Fruit fly (Drosophila melanogaster) whole organism, prepupa: ENCODE data around the gene MTF-1.
A peak's percentile ranks its signal among the peaks of the same experiment; 100 is the strongest.

Experiments used
- Blimp-1 ChIP-seq: fragments of 200-800 bp; sonication (Bioruptor generic); optimal IDR thresholded peaks from 3 replicates; lab custom pipeline; 2017; ENCODE audit warnings: missing biosample characterization, missing genetic modification characterization, mild to moderate bottlenecking, moderate library complexity, missing genetic modification reagents
- CG10631 ChIP-seq: fragments of 200-800 bp; sonication (Bioruptor generic); optimal IDR thresholded peaks from 2 replicates; lab custom pipeline; 2016; ENCODE audit warnings: missing biosample characterization, missing genetic modification characterization
- CG11294 ChIP-seq: fragments of 200-800 bp; sonication (Bioruptor generic); IDR thresholded peaks from 2 replicates; pipeline ENCODE4 v1.3.6; 2022; ENCODE audit warnings: missing biosample characterization, missing genetic modification characterization
- CG11762 ChIP-seq: fragments of 200-800 bp; sonication (Bioruptor generic); optimal IDR thresholded peaks from 3 replicates; lab custom pipeline; 2016; ENCODE audit warnings: missing biosample characterization, missing genetic modification characterization; ENCODE audit not compliant: insufficient read depth
- CG11902 ChIP-seq: fragments of 200-800 bp; sonication (Bioruptor generic); optimal IDR thresholded peaks from 3 replicates; lab custom pipeline; 2016; ENCODE audit warnings: missing biosample characterization, missing genetic modification characterization
- CG15336 ChIP-seq: fragments of 200-800 bp; sonication (Bioruptor generic); IDR thresholded peaks from 2 replicates; pipeline ENCODE4 v1.3.6; 2022; ENCODE audit warnings: missing biosample characterization, missing genetic modification characterization
- CG1621 ChIP-seq: fragments of 200-800 bp; sonication (Bioruptor generic); optimal IDR thresholded peaks from 3 replicates; lab custom pipeline; 2018; ENCODE audit warnings: missing biosample characterization, mild to moderate bottlenecking, missing genetic modification characterization
- CG3032 ChIP-seq: fragments of 200-800 bp; optimal IDR thresholded peaks from 2 replicates; lab custom pipeline; 2019; ENCODE audit warnings: missing biosample characterization, mild to moderate bottlenecking, missing genetic modification characterization, moderate library complexity
- CG31627 ChIP-seq: fragments of 200-800 bp; sonication (Bioruptor generic); optimal IDR thresholded peaks from 3 replicates; lab custom pipeline; 2016; ENCODE audit warnings: missing biosample characterization, missing genetic modification characterization
- CG32006 ChIP-seq: fragments of 200-800 bp; sonication (Bioruptor generic); optimal IDR thresholded peaks from 3 replicates; lab custom pipeline; 2017; ENCODE audit warnings: missing biosample characterization, mild to moderate bottlenecking, missing genetic modification characterization
- CG34406 ChIP-seq: fragments of 200-800 bp; sonication (Bioruptor generic); optimal IDR thresholded peaks from 3 replicates; lab custom pipeline; 2016; ENCODE audit warnings: missing biosample characterization, missing genetic modification characterization
- CG3919 ChIP-seq: fragments of 200-800 bp; sonication (Bioruptor generic); optimal IDR thresholded peaks from 3 replicates; lab custom pipeline; 2016; ENCODE audit warnings: missing biosample characterization, missing genetic modification characterization
- CG4318 ChIP-seq: fragments of 200-800 bp; sonication (Bioruptor generic); optimal IDR thresholded peaks from 3 replicates; lab custom pipeline; 2017; ENCODE audit warnings: missing biosample characterization, mild to moderate bottlenecking, missing genetic modification characterization
- CG6163 ChIP-seq: fragments of 200-800 bp; sonication (Bioruptor generic); IDR thresholded peaks from 3 replicates; pipeline ENCODE4 v1.3.6; 2022; ENCODE audit warnings: missing biosample characterization, missing genetic modification characterization
- CG6792 ChIP-seq: fragments of 200-800 bp; sonication (Bioruptor generic); optimal IDR thresholded peaks from 3 replicates; lab custom pipeline; 2016; ENCODE audit warnings: missing biosample characterization, missing genetic modification characterization
- CG6808 ChIP-seq: fragments of 200-800 bp; sonication (Bioruptor generic); optimal IDR thresholded peaks from 3 replicates; lab custom pipeline; 2017; ENCODE audit warnings: missing biosample characterization, missing genetic modification characterization, mild to moderate bottlenecking, moderate library complexity, missing genetic modification reagents
- CG6854 ChIP-seq: fragments of 200-800 bp; sonication (Bioruptor generic); optimal IDR thresholded peaks from 2 replicates; lab custom pipeline; 2017; ENCODE audit warnings: missing biosample characterization, mild to moderate bottlenecking, missing genetic modification characterization
- CG8119 ChIP-seq: fragments of 200-800 bp; sonication (Bioruptor generic); IDR thresholded peaks from 3 replicates; pipeline ENCODE4 v1.3.6; 2022; ENCODE audit warnings: missing biosample characterization, missing genetic modification characterization
- CG8319 ChIP-seq: fragments of 200-800 bp; sonication (Bioruptor generic); optimal IDR thresholded peaks from 3 replicates; lab custom pipeline; 2016; ENCODE audit warnings: missing biosample characterization, missing genetic modification characterization
- CG8632 ChIP-seq: fragments of 200-800 bp; sonication (Bioruptor generic); optimal IDR thresholded peaks from 3 replicates; lab custom pipeline; 2016; ENCODE audit warnings: missing biosample characterization, missing genetic modification characterization
- CG9139 ChIP-seq: fragments of 200-800 bp; sonication (Bioruptor generic); optimal IDR thresholded peaks from 3 replicates; lab custom pipeline; 2017; ENCODE audit warnings: missing biosample characterization, mild to moderate bottlenecking, missing genetic modification characterization
- Eip75B ChIP-seq: fragments of 200-800 bp; sonication (Bioruptor generic); optimal IDR thresholded peaks from 3 replicates; lab custom pipeline; 2016; ENCODE audit warnings: missing biosample characterization, missing genetic modification characterization
- Eip78C ChIP-seq: fragments of 200-800 bp; sonication (Bioruptor generic); peaks from one replicate; lab custom pipeline; 2016; ENCODE audit warnings: missing biosample characterization, missing genetic modification characterization
- Eip93F ChIP-seq: fragments of 200-800 bp; sonication (Bioruptor generic); optimal IDR thresholded peaks from 2 replicates; lab custom pipeline; 2016; ENCODE audit warnings: missing biosample characterization, mild to moderate bottlenecking, missing genetic modification characterization
- Ets21C ChIP-seq: fragments of 200-800 bp; sonication (Bioruptor generic); optimal IDR thresholded peaks from 3 replicates; lab custom pipeline; 2016; ENCODE audit warnings: missing biosample characterization, missing genetic modification characterization
- Gug ChIP-seq: fragments of 200-800 bp; sonication (Bioruptor generic); IDR thresholded peaks from 2 replicates; pipeline ENCODE4 v1.3.6; 2022; ENCODE audit warnings: missing biosample characterization, missing genetic modification characterization
- Hr38 ChIP-seq: sonication (Bioruptor generic); optimal IDR thresholded peaks from 2 replicates; lab custom pipeline; 2016; ENCODE audit warnings: missing biosample characterization, missing genetic modification characterization
- Hr39 ChIP-seq: fragments of 200-800 bp; sonication (Bioruptor generic); optimal IDR thresholded peaks from 2 replicates; lab custom pipeline; 2016; ENCODE audit warnings: missing biosample characterization, missing genetic modification characterization
- Hr4 ChIP-seq: fragments of 200-800 bp; sonication (Bioruptor generic); optimal IDR thresholded peaks from 3 replicates; lab custom pipeline; 2016; ENCODE audit warnings: missing biosample characterization, missing genetic modification characterization
- OdsH ChIP-seq: fragments of 200-800 bp; sonication (Bioruptor generic); optimal IDR thresholded peaks from 3 replicates; lab custom pipeline; 2016; ENCODE audit warnings: missing biosample characterization, missing genetic modification characterization
- Sox102F ChIP-seq: fragments of 200-800 bp; sonication (Bioruptor generic); optimal IDR thresholded peaks from 2 replicates; lab custom pipeline; 2016; ENCODE audit warnings: missing biosample characterization, mild to moderate bottlenecking, missing genetic modification characterization
- Sox14 ChIP-seq: fragments of 200-800 bp; sonication (Bioruptor generic); optimal IDR thresholded peaks from 3 replicates; lab custom pipeline; 2016; ENCODE audit warnings: missing biosample characterization, missing genetic modification characterization
- Sox15 ChIP-seq: fragments of 200-800 bp; sonication (Bioruptor generic); optimal IDR thresholded peaks from 3 replicates; lab custom pipeline; 2016; ENCODE audit warnings: missing biosample characterization, missing genetic modification characterization
- acj6 ChIP-seq: fragments of 200-800 bp; sonication (Bioruptor generic); optimal IDR thresholded peaks from 3 replicates; lab custom pipeline; 2016; ENCODE audit warnings: missing biosample characterization, missing genetic modification characterization
- dsx ChIP-seq: fragments of 200-800 bp; optimal IDR thresholded peaks from 3 replicates; lab custom pipeline; 2019; ENCODE audit warnings: missing biosample characterization, mild to moderate bottlenecking, missing genetic modification characterization, moderate library complexity; ENCODE audit not compliant: poor library complexity, severe bottlenecking
- eg ChIP-seq: fragments of 200-800 bp; sonication (Bioruptor generic); IDR thresholded peaks from 3 replicates; pipeline ENCODE4 v1.3.6; 2022; ENCODE audit warnings: missing biosample characterization, missing genetic modification characterization
- fd59A ChIP-seq: fragments of 200-800 bp; sonication (Bioruptor generic); optimal IDR thresholded peaks from 2 replicates; lab custom pipeline; 2017; ENCODE audit warnings: missing biosample characterization, mild to moderate bottlenecking, missing genetic modification characterization, missing genetic modification reagents
- fkh ChIP-seq: fragments of 200-800 bp; sonication (Bioruptor generic); optimal IDR thresholded peaks from 3 replicates; lab custom pipeline; 2017; ENCODE audit warnings: missing biosample characterization, mild to moderate bottlenecking, missing genetic modification characterization, moderate library complexity
- lz ChIP-seq: fragments of 200-800 bp; sonication (Bioruptor generic); optimal IDR thresholded peaks from 3 replicates; lab custom pipeline; 2016; ENCODE audit warnings: missing biosample characterization, missing genetic modification characterization
- pdm3 ChIP-seq: fragments of 200-800 bp; sonication (Bioruptor generic); optimal IDR thresholded peaks from 3 replicates; lab custom pipeline; 2016; ENCODE audit warnings: missing biosample characterization, missing genetic modification characterization
- salr ChIP-seq, 2 experiments: fragments of 200-800 bp; sonication (Bioruptor generic); optimal IDR thresholded peaks; 3 replicates each; lab custom pipeline; 2016 to 2018; ENCODE audit warnings: missing biosample characterization in 2 of 2, missing genetic modification characterization in 2 of 2, mild to moderate bottlenecking in 1 of 2
- svp ChIP-seq: fragments of 200-800 bp; sonication (Bioruptor generic); peaks from one replicate; lab custom pipeline; 2016; ENCODE audit warnings: missing biosample characterization, missing genetic modification characterization
- topi ChIP-seq: fragments of 200-800 bp; sonication (Bioruptor generic); optimal IDR thresholded peaks from 3 replicates; lab custom pipeline; 2016; ENCODE audit warnings: missing biosample characterization, missing genetic modification characterization
- vri ChIP-seq: fragments of 200-800 bp; sonication (Bioruptor generic); optimal IDR thresholded peaks from 3 replicates; lab custom pipeline; 2016; ENCODE audit warnings: missing biosample characterization, mild to moderate bottlenecking, missing genetic modification characterization

The MTF-1 gene

DNA sequence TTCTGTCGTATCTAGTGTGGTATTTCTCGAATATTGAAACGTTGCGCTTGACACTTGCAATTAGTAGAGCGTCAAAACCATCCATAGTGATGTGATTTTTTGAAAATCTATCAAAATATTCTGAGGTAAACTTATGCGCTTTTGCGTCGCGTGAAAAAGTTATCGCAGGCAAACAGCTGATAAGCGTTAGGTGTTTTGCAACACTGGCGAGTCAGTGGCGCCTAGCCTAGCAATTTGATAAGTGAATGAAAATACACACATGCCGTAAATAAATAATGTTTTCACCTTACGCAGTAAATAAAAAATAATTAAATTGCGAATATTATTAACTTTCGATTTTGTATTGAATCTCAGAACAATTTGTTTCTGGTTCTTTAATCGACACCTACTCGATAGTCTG is 5.2 kb downstream of the MTF-1 start, which contains the start of gene CG42526 (continued):
- TF ChIP-seq Eip75B (GFP tag; lab: Kevin White, UChicago): peak; percentile 59
- no peak for TF ChIP-seq CG6854 (GFP tag; lab: Kevin White, UChicago)
- TF ChIP-seq CG32006: peak; percentile 56
- TF ChIP-seq CG8632: peak; percentile 14
- TF ChIP-seq CG9139 (GFP tag; lab: Kevin White, UChicago): no peak
- TF ChIP-seq Ets21C (GFP tag; lab: Kevin White, UChicago): no peak
- no peak for TF ChIP-seq Eip93F
- peak; percentile 71 for TF ChIP-seq Hr39
- TF ChIP-seq fkh (GFP tag; lab: Kevin White, UChicago): no peak
- peak; percentile 28 for TF ChIP-seq Sox15
- peak; percentile 67 for TF ChIP-seq CG31627
- peak; percentile 77 for TF ChIP-seq svp (GFP tag; lab: Kevin White, UChicago)
- TF ChIP-seq CG15336 (GFP tag; lab: Robert Waterston, UW): peak; percentile 57
- TF ChIP-seq, all 60 proteins: peak for 26

DNA sequence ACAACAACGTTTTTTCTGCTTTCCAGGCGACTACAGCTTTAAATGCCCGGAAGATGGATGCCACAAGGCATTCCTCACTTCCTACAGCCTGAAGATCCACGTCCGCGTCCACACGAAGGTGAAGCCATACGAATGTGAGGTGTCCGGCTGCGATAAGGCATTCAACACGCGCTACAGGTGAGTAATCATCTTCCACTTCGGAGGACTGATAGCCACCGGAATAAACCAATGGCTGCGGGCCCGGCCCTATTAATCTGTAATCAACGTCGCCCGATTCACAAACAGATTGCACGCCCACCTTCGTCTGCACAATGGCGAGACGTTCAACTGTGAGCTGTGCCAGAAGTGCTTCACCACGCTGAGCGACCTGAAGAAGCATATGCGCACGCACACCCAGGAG is 5.7 kb downstream of the MTF-1 start:
- no peak for TF ChIP-seq CG11902 (GFP tag; lab: Kevin White, UChicago)
- TF ChIP-seq CG3032 (tag; lab: Kevin White, UChicago): no peak
- no peak for TF ChIP-seq CG8319 (GFP tag; lab: Kevin White, UChicago)
- no peak for TF ChIP-seq CG10631 (GFP tag; lab: Kevin White, UChicago)
- no peak for TF ChIP-seq Eip75B (GFP tag; lab: Kevin White, UChicago)
- TF ChIP-seq CG6808: no peak
- no peak for TF ChIP-seq CG11762 (GFP tag; lab: Kevin White, UChicago)
- TF ChIP-seq CG9139 (GFP tag; lab: Kevin White, UChicago): no peak
- no peak for TF ChIP-seq CG1621 (tag; lab: Kevin White, UChicago)
- TF ChIP-seq, all 60 proteins: peak for 0

dm6 chr3L:9438858-9439257 is 8.7 kb downstream of the MTF-1 start:
- TF ChIP-seq CG11294: no peak
- no peak for TF ChIP-seq Blimp-1

DNA sequence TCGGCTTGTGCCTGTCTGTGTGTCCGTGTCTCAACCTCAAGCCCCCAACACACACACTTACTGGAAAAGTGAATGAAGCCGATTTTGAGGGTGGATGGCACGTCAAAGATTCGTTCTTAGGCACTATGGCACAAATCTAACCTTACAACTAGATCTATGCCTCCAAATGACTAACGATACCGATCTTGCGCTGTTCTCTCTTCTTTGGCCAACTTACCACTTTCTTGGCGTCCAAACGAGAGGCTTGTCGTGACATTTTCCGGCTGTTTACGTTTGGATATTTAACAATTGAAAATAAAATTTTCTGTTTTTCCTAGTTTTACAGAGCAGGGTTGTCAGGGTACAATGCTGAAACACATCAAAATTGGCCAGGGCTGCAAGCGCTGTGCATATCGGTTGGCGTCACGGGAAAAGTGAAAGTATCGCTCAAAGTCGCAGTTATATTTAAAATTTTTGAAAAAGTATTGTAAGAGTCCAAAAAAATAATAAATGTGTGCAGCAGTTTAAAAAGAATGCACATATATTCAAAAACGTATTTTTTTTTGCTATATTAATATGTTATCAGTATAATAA is 11.9 kb downstream of the MTF-1 start, which contains the start of the genes Bet3 and Nf-YA:
Bet3 (minus strand) TSS at position 361 of the 573 bp plus-strand sequence.
Nf-YA (minus strand) TSS at position 361 of the 573 bp plus-strand sequence.
- TF ChIP-seq topi (GFP tag; lab: Kevin White, UChicago) (peak; percentile 32), CG3032 (tag; lab: Kevin White, UChicago) (peak; percentile 43), Ets21C (GFP tag; lab: Kevin White, UChicago) (peak; percentile 31), CG8632 (no peak), fd59A (GFP tag; lab: Kevin White, UChicago) (no peak), CG8319 (GFP tag; lab: Kevin White, UChicago) (no peak), CG32006 (peak; percentile 25), Eip78C (GFP tag; lab: Kevin White, UChicago) (peak; percentile 30), Hr39 (peak; percentile 52), eg (GFP tag; lab: Robert Waterston, UW) (no peak), Hr4 (GFP tag; lab: Kevin White, UChicago) (no peak), vri (no peak), svp (GFP tag; lab: Kevin White, UChicago) (peak; percentile 43), CG8119 (GFP tag; lab: Robert Waterston, UW) (no peak), Eip93F (no peak), CG6163 (GFP tag; lab: Robert Waterston, UW) (no peak), CG4318 (GFP tag; lab: Kevin White, UChicago) (no peak), CG6792 (peak; percentile 12), CG3919 (no peak), Sox14 (GFP tag; lab: Kevin White, UChicago) (peak; percentile 48), acj6 (GFP tag; lab: Kevin White, UChicago) (no peak), salr (GFP tag; optimal IDR thresholded peaks at IDR 0.05; lab: Kevin White, UChicago) (no peak), CG34406 (GFP tag; lab: Kevin White, UChicago) (no peak), Blimp-1 (peak; percentile 99), CG1621 (tag; lab: Kevin White, UChicago) (no peak), CG31627 (peak; percentile 44), lz (GFP tag; lab: Kevin White, UChicago) (peak; percentile 52), OdsH (peak; percentile 29), dsx (GFP tag; lab: Kevin White, UChicago) (no peak), fkh (GFP tag; lab: Kevin White, UChicago) (no peak), Hr38 (no peak), CG6808 (no peak), Gug (GFP tag; lab: Robert Waterston, UW) (no peak), Sox102F (GFP tag; lab: Kevin White, UChicago) (no peak), pdm3 (GFP tag; lab: Kevin White, UChicago) (no peak)
